Worm (Caenorhabditis elegans): ENCODE results near the gene fbxa-7.

fbxa-7 gene

DNA sequence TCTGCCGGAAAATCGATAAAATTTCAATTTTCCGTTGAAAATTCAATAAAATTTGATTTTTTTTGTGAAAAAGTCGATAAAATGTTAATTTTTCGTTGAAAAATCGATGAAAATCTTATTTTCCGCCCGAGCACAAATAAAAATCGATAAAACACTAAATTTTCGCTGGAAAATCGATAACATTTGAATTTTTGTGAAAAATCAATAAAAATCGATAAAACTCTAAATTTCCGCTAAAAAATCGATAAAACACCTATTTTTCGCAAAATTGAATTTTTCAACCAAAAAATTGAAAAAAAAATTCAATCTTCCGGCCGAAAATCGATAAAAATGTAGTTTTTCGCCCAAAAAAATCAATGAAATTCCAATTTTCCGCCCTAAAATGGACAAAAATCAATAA is 46.1 kb downstream of the fbxa-7 start:
- no peak for TF ChIP-seq T23F11.4 (GFP tag; optimal IDR thresholded peaks at IDR 0.05)
- peak; percentile 26 for TF ChIP-seq ceh-48 (tag; optimal IDR thresholded peaks at IDR 0.05)
